Fruit fly (Drosophila melanogaster) Kc167 (cell line): ENCODE measurements around the gene Glut3.

Experiments
- Myc ChIP-seq: fragments of >200 bp; optimal IDR thresholded peaks from 2 replicates; lab custom pipeline; 2017; ENCODE audit warnings: missing external identifiers
- h ChIP-seq: fragments of >200 bp; optimal IDR thresholded peaks from 3 replicates; lab custom pipeline; 2018; ENCODE audit warnings: missing external identifiers
- insv ChIP-seq: fragments of >200 bp; optimal IDR thresholded peaks from 3 replicates; lab custom pipeline; 2018; ENCODE audit warnings: missing external identifiers
- psq ChIP-seq: fragments of >200 bp; optimal IDR thresholded peaks from 2 replicates; lab custom pipeline; 2017; ENCODE audit warnings: missing external identifiers
- ttk ChIP-seq: sonication (Bioruptor generic); optimal IDR thresholded peaks from 2 replicates; lab custom pipeline; 2017; ENCODE audit warnings: missing external identifiers

dm6 chr3R:16771572-16772425 is 16.3 kb upstream of the Glut3 start:
- TF ChIP-seq psq = no peak
- no peak for TF ChIP-seq Myc
- TF ChIP-seq h (lab: Kevin White, UChicago) = no peak
- no peak for TF ChIP-seq ttk (lab: Kevin White, UChicago)
- no peak for TF ChIP-seq insv (lab: Kevin White, UChicago)
